Fruit fly (Drosophila melanogaster): Measurements from ENCODE around the gene HGTX.
A peak's percentile ranks its signal among the peaks of the same experiment; 100 is the strongest.

The HGTX gene

dm6 chr3L:14613792-14614677, 14.7 kb upstream of the HGTX start, which contains the start of gene shd (continued):
- TF ChIP-seq CG11398 (GFP tag; optimal IDR thresholded peaks at IDR 0.05) (no peak), CG3995 (GFP tag; optimal IDR thresholded peaks at IDR 0.05) (no peak), sens-2 (GFP tag; IDR thresholded peaks at IDR 0.05) (no peak), CG2199 (GFP tag; IDR thresholded peaks at IDR 0.05) (peak; percentile 84; the same call in 2 of the 3 replicates), CG7839 (tag; optimal IDR thresholded peaks at IDR 0.05) (peak; percentile 61), CG4360 (GFP tag; IDR thresholded peaks at IDR 0.05) (peak; percentile 39; the same call in 1 of the 2 replicates), lov (optimal IDR thresholded peaks at IDR 0.05) (no peak), lov (GFP tag; IDR thresholded peaks at IDR 0.05) (0 out of 3 replicates have a peak, but pooled peaks have one; percentile 15), dmrt11E (tag; optimal IDR thresholded peaks at IDR 0.05) (peak; percentile 52), CG13123 (GFP tag; optimal IDR thresholded peaks at IDR 0.05) (no peak), peb (GFP tag; IDR thresholded peaks at IDR 0.05) (no peak), disco-r (GFP tag; optimal IDR thresholded peaks at IDR 0.05) (no peak), prd (optimal IDR thresholded peaks at IDR 0.05) (no peak), prd (GFP tag; IDR thresholded peaks at IDR 0.05) (no peak), CG8924 (tag; optimal IDR thresholded peaks at IDR 0.05) (peak; percentile 45), crp (GFP tag; optimal IDR thresholded peaks at IDR 0.05) (peak in 1 of 2 experiments; percentile 55), sob (GFP tag; IDR thresholded peaks at IDR 0.05) (peak; percentile 30; the same call in 1 of the 2 replicates), Dref (GFP tag; IDR thresholded peaks at IDR 0.05) (no peak), Trl (optimal IDR thresholded peaks at IDR 0.05) (peak; percentile 22 to 42), Trl (GFP tag; optimal IDR thresholded peaks at IDR 0.05) (no peak), Med (GFP tag) (peak; percentile 80), ab (GFP tag; optimal IDR thresholded peaks at IDR 0.05) (no peak), CG7963 (GFP tag; IDR thresholded peaks at IDR 0.05; ENCODE audit: partially characterized antibody) (0 out of 3 replicates have a peak, but pooled peaks have one; percentile 9), run (tag; optimal IDR thresholded peaks at IDR 0.05) (no peak), CG13424 (tag; optimal IDR thresholded peaks at IDR 0.05) (peak; percentile 32), HHEX (GFP tag; optimal IDR thresholded peaks at IDR 0.05) (peak; percentile 22), bbx (GFP tag; IDR thresholded peaks at IDR 0.05; ENCODE audit: partially characterized antibody) (no peak), ken (GFP tag; IDR thresholded peaks at IDR 0.05) (no peak), CG12769 (tag; optimal IDR thresholded peaks at IDR 0.05) (peak; percentile 18), CG10543 (GFP tag; optimal IDR thresholded peaks at IDR 0.05) (peak; percentile 16), unc-4 (GFP tag; IDR thresholded peaks at IDR 0.05; ENCODE audit: partially characterized antibody) (no peak), CG32772 (GFP tag; IDR thresholded peaks at IDR 0.05) (no peak), D19A (tag; optimal IDR thresholded peaks at IDR 0.05) (no peak), Xbp1 (GFP tag; optimal IDR thresholded peaks at IDR 0.05) (no peak), CG30431 (GFP tag; optimal IDR thresholded peaks at IDR 0.05) (peak; percentile 14), CoRest (tag; optimal IDR thresholded peaks at IDR 0.05) (peak; percentile 70), Sry-β (GFP tag; optimal IDR thresholded peaks at IDR 0.05) (no peak), Fer2 (tag; optimal IDR thresholded peaks at IDR 0.05) (no peak), Meics (GFP tag; optimal IDR thresholded peaks at IDR 0.05) (peak; percentile 66), oc (tag; optimal IDR thresholded peaks at IDR 0.05) (no peak), Elba2 (GFP tag; optimal IDR thresholded peaks at IDR 0.05) (no peak), Fer3 (tag; optimal IDR thresholded peaks at IDR 0.05) (no peak), CG2889 (GFP tag; IDR thresholded peaks at IDR 0.05) (no peak), pnt (GFP tag; optimal IDR thresholded peaks at IDR 0.05) (no peak), cg (GFP tag; optimal IDR thresholded peaks at IDR 0.05) (peak; percentile 84), row (GFP tag; IDR thresholded peaks at IDR 0.05) (peak; percentile 64), CG4404 (GFP tag; IDR thresholded peaks at IDR 0.05) (no peak), CG12391 (tag; optimal IDR thresholded peaks at IDR 0.05) (peak; percentile 57), CG15514 (GFP tag; optimal IDR thresholded peaks at IDR 0.05) (no peak)
